Worm (Caenorhabditis elegans) whole organism, L4/young adult: ENCODE measurements around the gene W05H7.1.

Experiments
- dao-5 ChIP-seq: sonication (generic microtip); optimal IDR thresholded peaks from 2 replicates; lab custom pipeline; 2016; ENCODE audit warnings: missing genotype, missing genetic modification characterization, moderate library complexity, missing compliant biosample characterization
- him-1 ChIP-seq: sonication (generic microtip); optimal IDR thresholded peaks from 2 replicates; lab custom pipeline; 2016; ENCODE audit warnings: missing genotype, missing genetic modification reagents, missing genetic modification characterization, missing compliant biosample characterization

- TF ChIP-seq dao-5 (no peak), him-1 (tag; lab: Kevin White, UChicago) (no peak)
These were observed 47.0 kb downstream of the W05H7.1 start, which contains the start of gene F09E10.6 for ce11 chrX:1497581-1497980.
